Fruit fly (Drosophila melanogaster): ENCODE results near the gene chrb.

- TF ChIP-seq CG8478 (optimal IDR thresholded peaks at IDR 0.05), result no peak
- no peak for TF ChIP-seq psq (optimal IDR thresholded peaks at IDR 0.05)
- no peak for TF ChIP-seq usp (GFP tag; optimal IDR thresholded peaks at IDR 0.05)
- no peak for TF ChIP-seq Dll (optimal IDR thresholded peaks at IDR 0.05)
Observed at dm6 chr3L:11539511-11540329, 52.4 kb downstream of the chrb start.

Measured in whole organism.